Worm (Caenorhabditis elegans) whole organism, late embryonic: ENCODE measurements around the gene F45G2.7.
A peak's percentile ranks its signal among the peaks of the same experiment; 100 is the strongest.

Source experiments
- C38D4.7 ChIP-seq: fragments of 200-800 bp; sonication (Bioruptor generic); optimal IDR thresholded peaks from 2 replicates; lab custom pipeline; 2018; ENCODE audit warnings: mild to moderate bottlenecking, missing genetic modification characterization, moderate library complexity, missing compliant biosample characterization
- F13H6.1 ChIP-seq: sonication (generic microtip); optimal IDR thresholded peaks from 2 replicates; lab custom pipeline; 2016; ENCODE audit warnings: missing genetic modification characterization, missing compliant biosample characterization
- K02D7.2 ChIP-seq: sonication (generic microtip); optimal IDR thresholded peaks from 2 replicates; lab custom pipeline; 2017; ENCODE audit warnings: mild to moderate bottlenecking, missing genetic modification characterization, missing compliant biosample characterization
- ahr-1 ChIP-seq: sonication (generic microtip); optimal IDR thresholded peaks from 2 replicates; lab custom pipeline; 2016; ENCODE audit warnings: missing genetic modification characterization, missing compliant biosample characterization
- ceh-18 ChIP-seq: sonication (generic microtip); optimal IDR thresholded peaks from 2 replicates; lab custom pipeline; 2016; ENCODE audit warnings: missing genetic modification characterization, missing compliant biosample characterization
- ceh-22 ChIP-seq: sonication (generic microtip); optimal IDR thresholded peaks from 2 replicates; lab custom pipeline; 2017; ENCODE audit warnings: missing biosample characterization, missing genetic modification characterization
- ceh-24 ChIP-seq: sonication (generic microtip); optimal IDR thresholded peaks from 2 replicates; lab custom pipeline; 2016; ENCODE audit warnings: mild to moderate bottlenecking, missing genetic modification characterization, missing compliant biosample characterization
- ceh-34 ChIP-seq: sonication (generic microtip); optimal IDR thresholded peaks from 2 replicates; lab custom pipeline; 2016; ENCODE audit warnings: mild to moderate bottlenecking, missing genetic modification characterization, missing compliant biosample characterization
- ceh-6 ChIP-seq: fragments of 200-800 bp; sonication (Bioruptor generic); optimal IDR thresholded peaks from 2 replicates; lab custom pipeline; 2018; ENCODE audit warnings: mild to moderate bottlenecking, missing genetic modification characterization, missing compliant biosample characterization
- che-1 ChIP-seq: sonication (generic microtip); optimal IDR thresholded peaks from 2 replicates; lab custom pipeline; 2016; ENCODE audit warnings: mild to moderate bottlenecking, missing genetic modification characterization, missing compliant biosample characterization
- dmd-4 ChIP-seq: sonication (generic microtip); optimal IDR thresholded peaks from 2 replicates; lab custom pipeline; 2016; ENCODE audit warnings: borderline replicate concordance, missing genetic modification characterization, missing compliant biosample characterization
- elt-4 ChIP-seq: sonication (generic microtip); optimal IDR thresholded peaks from 2 replicates; lab custom pipeline; 2016; ENCODE audit warnings: missing genetic modification characterization, missing compliant biosample characterization
- ets-4 ChIP-seq: sonication (generic microtip); optimal IDR thresholded peaks from 2 replicates; lab custom pipeline; 2016; ENCODE audit warnings: missing genetic modification characterization, missing compliant biosample characterization
- eyg-1 ChIP-seq: sonication (generic microtip); optimal IDR thresholded peaks from 2 replicates; lab custom pipeline; 2016; ENCODE audit warnings: missing genotype, missing genetic modification characterization, missing compliant biosample characterization
- hlh-13 ChIP-seq: fragments of 200-800 bp; sonication (Bioruptor generic); optimal IDR thresholded peaks from 2 replicates; lab custom pipeline; 2018; ENCODE audit warnings: mild to moderate bottlenecking, missing genetic modification characterization, missing compliant biosample characterization
- hlh-15 ChIP-seq: sonication (generic microtip); optimal IDR thresholded peaks from 2 replicates; lab custom pipeline; 2016; ENCODE audit warnings: missing genetic modification characterization, missing compliant biosample characterization
- hlh-30 ChIP-seq: sonication (generic microtip); optimal IDR thresholded peaks from 2 replicates; lab custom pipeline; 2017; ENCODE audit warnings: antibody characterized with exemption, missing genetic modification characterization, missing compliant biosample characterization; ENCODE audit not compliant: insufficient read depth
- hlh-6 ChIP-seq: sonication (generic microtip); optimal IDR thresholded peaks from 2 replicates; lab custom pipeline; 2016; ENCODE audit warnings: missing genotype, missing genetic modification characterization, missing compliant biosample characterization
- lim-6 ChIP-seq: sonication (generic microtip); optimal IDR thresholded peaks from 2 replicates; lab custom pipeline; 2016; ENCODE audit warnings: missing genetic modification characterization, missing compliant biosample characterization
- lin-11 ChIP-seq: fragments of 200-800 bp; sonication (Bioruptor generic); optimal IDR thresholded peaks from 2 replicates; lab custom pipeline; 2018; ENCODE audit warnings: mild to moderate bottlenecking, missing genetic modification characterization, missing compliant biosample characterization
- madf-2 ChIP-seq: sonication (generic microtip); optimal IDR thresholded peaks from 2 replicates; lab custom pipeline; 2017; ENCODE audit warnings: missing genetic modification characterization, missing compliant biosample characterization
- nfya-1 ChIP-seq: sonication (generic microtip); optimal IDR thresholded peaks from 2 replicates; lab custom pipeline; 2017; ENCODE audit warnings: missing genetic modification characterization, mild to moderate bottlenecking, missing compliant biosample characterization, antibody characterized with exemption, moderate library complexity
- nhr-11 ChIP-seq: fragments of 150-350 bp; optimal IDR thresholded peaks from 2 replicates; lab custom pipeline; 2014; ENCODE audit warnings: missing biosample characterization, missing genetic modification characterization
- nhr-232 ChIP-seq: sonication (generic microtip); optimal IDR thresholded peaks from 2 replicates; lab custom pipeline; 2016; ENCODE audit warnings: missing genetic modification characterization, missing compliant biosample characterization
- npax-4 ChIP-seq: sonication (generic microtip); optimal IDR thresholded peaks from 2 replicates; lab custom pipeline; 2016; ENCODE audit warnings: missing genetic modification characterization, missing compliant biosample characterization
- odd-2 ChIP-seq: sonication (generic microtip); optimal IDR thresholded peaks from 2 replicates; lab custom pipeline; 2017; ENCODE audit warnings: antibody characterized with exemption, mild to moderate bottlenecking, missing genetic modification characterization, missing compliant biosample characterization
- pag-3 ChIP-seq: sonication (generic microtip); optimal IDR thresholded peaks from 2 replicates; lab custom pipeline; 2016; ENCODE audit warnings: missing compliant biosample characterization, missing genetic modification characterization, borderline replicate concordance
- pat-9 ChIP-seq: fragments of 200-800 bp; sonication (Bioruptor generic); optimal IDR thresholded peaks from 2 replicates; lab custom pipeline; 2018; ENCODE audit warnings: mild to moderate bottlenecking, missing genetic modification characterization, moderate library complexity, missing compliant biosample characterization
- pax-1 ChIP-seq: fragments of 150-350 bp; optimal IDR thresholded peaks from 2 replicates; lab custom pipeline; 2014; ENCODE audit warnings: missing biosample characterization, missing genetic modification characterization
- pha-2 ChIP-seq: sonication (generic microtip); optimal IDR thresholded peaks from 2 replicates; lab custom pipeline; 2017; ENCODE audit warnings: mild to moderate bottlenecking, missing genetic modification characterization, missing compliant biosample characterization
- pha-4 ChIP-seq: fragments of 150-350 bp; optimal IDR thresholded peaks from 2 replicates; lab custom pipeline; 2018; ENCODE audit warnings: missing biosample characterization, missing genetic modification reagents, missing genetic modification characterization
- rnt-1 ChIP-seq: sonication (generic microtip); optimal IDR thresholded peaks from 2 replicates; lab custom pipeline; 2016; ENCODE audit warnings: missing genetic modification characterization, missing compliant biosample characterization
- sdc-2 ChIP-seq: sonication (generic microtip); optimal IDR thresholded peaks from 2 replicates; lab custom pipeline; 2016; ENCODE audit warnings: missing genotype, missing genetic modification characterization, missing compliant biosample characterization
- sox-2 ChIP-seq: fragments of 200-800 bp; sonication (Bioruptor generic); IDR thresholded peaks from 2 replicates; pipeline ENCODE4 v1.3.6; 2022; ENCODE audit warnings: missing genetic modification reagents, missing genetic modification characterization, missing compliant biosample characterization
- sox-4 ChIP-seq: sonication (generic microtip); optimal IDR thresholded peaks from 2 replicates; lab custom pipeline; 2017; ENCODE audit warnings: mild to moderate bottlenecking, missing genetic modification characterization, inconsistent platforms, missing compliant biosample characterization
- tbx-2 ChIP-seq: sonication (generic microtip); optimal IDR thresholded peaks from 2 replicates; lab custom pipeline; 2016; ENCODE audit warnings: missing genetic modification characterization, missing compliant biosample characterization
- ttx-3 ChIP-seq: sonication (generic microtip); optimal IDR thresholded peaks from 2 replicates; lab custom pipeline; 2016; ENCODE audit warnings: missing genetic modification reagents, missing genetic modification characterization, missing compliant biosample characterization
- unc-3 ChIP-seq, 2 experiments: fragments of 200-800 bp in 1 of 2; sonication (Bioruptor generic) in 1 of 2; sonication (generic microtip) in 1 of 2; conservative IDR thresholded peaks in 1 of 2; optimal IDR thresholded peaks in 1 of 2; 2 replicates each; pipeline versions ENCODE4 v1.3.6 to Lab custom; 2016 to 2022; ENCODE audit warnings: missing compliant biosample characterization in 2 of 2, missing genetic modification characterization in 2 of 2, missing genetic modification reagents in 1 of 2
- unc-42 ChIP-seq: sonication (generic microtip); optimal IDR thresholded peaks from 2 replicates; lab custom pipeline; 2016; ENCODE audit warnings: missing genotype, missing genetic modification characterization, missing compliant biosample characterization
- ztf-16 ChIP-seq: sonication (generic microtip); optimal IDR thresholded peaks from 2 replicates; lab custom pipeline; 2017; ENCODE audit warnings: missing genetic modification characterization, missing compliant biosample characterization

The F45G2.7 gene

ce11 chrIII:13474482-13474881, 40.2 kb upstream of the F45G2.7 start (continued):
- TF ChIP-seq pax-1 (tag; lab: Kevin White, UChicago): no peak
- no peak for TF ChIP-seq K02D7.2 (tag; lab: Kevin White, UChicago)
- peak; percentile 81 for TF ChIP-seq tbx-2 (tag; lab: Kevin White, UChicago)
- no peak for TF ChIP-seq lin-11
- TF ChIP-seq hlh-13 (GFP tag; lab: Kevin White, UChicago): no peak
- TF ChIP-seq rnt-1: peak; percentile 43
- TF ChIP-seq hlh-6 (tag; lab: Kevin White, UChicago): no peak
- no peak for TF ChIP-seq lim-6 (tag; lab: Kevin White, UChicago)
- TF ChIP-seq nhr-232: no peak
- TF ChIP-seq che-1: no peak
- TF ChIP-seq hlh-30 (tag; lab: Kevin White, UChicago): no peak
- TF ChIP-seq nhr-11 (tag; lab: Kevin White, UChicago): no peak
- peak; percentile 32 for TF ChIP-seq ets-4 (tag; lab: Kevin White, UChicago)
- no peak for TF ChIP-seq ceh-24 (tag; lab: Kevin White, UChicago)
- no peak for TF ChIP-seq eyg-1 (tag; lab: Kevin White, UChicago)
- no peak for TF ChIP-seq unc-42 (tag; lab: Kevin White, UChicago)
- TF ChIP-seq C38D4.7 (GFP tag; lab: Kevin White, UChicago): no peak
- TF ChIP-seq ceh-6 (GFP tag; lab: Kevin White, UChicago): peak; percentile 13
- no peak for TF ChIP-seq sdc-2 (tag; lab: Kevin White, UChicago)
- no peak for TF ChIP-seq elt-4 (tag; lab: Kevin White, UChicago)
- TF ChIP-seq madf-2 (tag; lab: Kevin White, UChicago): no peak
- no peak for TF ChIP-seq sox-4 (tag; lab: Kevin White, UChicago)
- no peak for TF ChIP-seq ttx-3
- TF ChIP-seq ceh-22 (tag; lab: Kevin White, UChicago): no peak
- TF ChIP-seq F13H6.1: no peak
- TF ChIP-seq unc-3 (GFP tag; conservative IDR thresholded peaks at IDR 0.05; lab: Robert Waterston, UW): no peak
- TF ChIP-seq unc-3 (tag; optimal IDR thresholded peaks at IDR 0.05; lab: Kevin White, UChicago): no peak
- no peak for TF ChIP-seq ceh-34 (tag; lab: Kevin White, UChicago)
- TF ChIP-seq pag-3 (tag; lab: Kevin White, UChicago): no peak
- TF ChIP-seq hlh-15 (tag; lab: Kevin White, UChicago): no peak
- no peak for TF ChIP-seq pat-9 (tag; lab: Kevin White, UChicago)
- no peak for TF ChIP-seq pha-4 (tag; lab: Kevin White, UChicago)
- TF ChIP-seq npax-4 (tag; lab: Kevin White, UChicago): no peak
- TF ChIP-seq nfya-1: no peak
- no peak for TF ChIP-seq sox-2 (GFP tag; lab: Robert Waterston, UW)
- TF ChIP-seq ahr-1 (tag; lab: Kevin White, UChicago): peak; percentile 28
- no peak for TF ChIP-seq ztf-16 (tag; lab: Kevin White, UChicago)
- no peak for TF ChIP-seq dmd-4 (tag; lab: Kevin White, UChicago)

ce11 chrIII:13471504-13471903, 37.2 kb upstream of the F45G2.7 start, which contains the start of gene pssy-2:
Gene pssy-2, plus strand, starts transcription at chrIII:13471804.
- TF ChIP-seq hlh-15 (tag; lab: Kevin White, UChicago) (no peak), nhr-232 (no peak), pha-2 (tag; lab: Kevin White, UChicago) (no peak), ceh-18 (tag; lab: Kevin White, UChicago) (no peak), lin-11 (no peak), K02D7.2 (tag; lab: Kevin White, UChicago) (no peak), madf-2 (tag; lab: Kevin White, UChicago) (no peak), ceh-24 (tag; lab: Kevin White, UChicago) (no peak), odd-2 (no peak), tbx-2 (tag; lab: Kevin White, UChicago) (no peak), pag-3 (tag; lab: Kevin White, UChicago) (no peak)
